Worm (Caenorhabditis elegans) whole organism, L1 larva: ENCODE data around the gene dsh-1.

ENCODE experiments used
- ama-1 ChIP-seq: fragments of 150-350 bp; optimal IDR thresholded peaks from 2 replicates; lab custom pipeline; 2014
- efl-3 ChIP-seq: fragments of 200-800 bp; sonication (Bioruptor generic); optimal IDR thresholded peaks from 2 replicates; lab custom pipeline; 2018; ENCODE audit warnings: mild to moderate bottlenecking, missing genetic modification characterization, missing compliant biosample characterization
- hlh-17 ChIP-seq: fragments of 200-800 bp; sonication (Bioruptor generic); optimal IDR thresholded peaks from 2 replicates; lab custom pipeline; 2018; ENCODE audit warnings: missing genetic modification characterization, mild to moderate bottlenecking, missing compliant biosample characterization, moderate library complexity, borderline replicate concordance
- jun-1 ChIP-seq: fragments of 150-350 bp; optimal IDR thresholded peaks from 2 replicates; lab custom pipeline; 2014; ENCODE audit warnings: missing biosample characterization, missing genetic modification reagents, missing genetic modification characterization
- lsy-2 ChIP-seq, 2 experiments: fragments of 150-350 bp; optimal IDR thresholded peaks; 2 replicates each; lab custom pipeline; 2014; ENCODE audit warnings: missing biosample characterization in 2 of 2, missing genetic modification characterization in 2 of 2
- nhr-11 ChIP-seq: fragments of 150-350 bp; optimal IDR thresholded peaks from 2 replicates; lab custom pipeline; 2014; ENCODE audit warnings: missing biosample characterization, missing genetic modification characterization
- nhr-77 ChIP-seq: fragments of 150-350 bp; optimal IDR thresholded peaks from 2 replicates; lab custom pipeline; 2014; ENCODE audit warnings: missing biosample characterization, missing genetic modification characterization
- nhr-84 ChIP-seq: sonication (generic microtip); optimal IDR thresholded peaks from 2 replicates; lab custom pipeline; 2017; ENCODE audit warnings: missing biosample characterization, missing genetic modification characterization
- pax-3 ChIP-seq: fragments of 200-800 bp; sonication (Bioruptor generic); optimal IDR thresholded peaks from 2 replicates; lab custom pipeline; 2018; ENCODE audit warnings: mild to moderate bottlenecking, missing genetic modification characterization, moderate library complexity, missing compliant biosample characterization
- swsn-7 ChIP-seq: sonication (generic microtip); optimal IDR thresholded peaks from 2 replicates; lab custom pipeline; 2016; ENCODE audit warnings: missing genetic modification characterization, missing compliant biosample characterization
- unc-62 ChIP-seq: fragments of 150-350 bp; optimal IDR thresholded peaks from 2 replicates; lab custom pipeline; 2014; ENCODE audit warnings: missing biosample characterization, missing genetic modification reagents, missing genetic modification characterization
- zag-1 ChIP-seq: fragments of 150-350 bp; optimal IDR thresholded peaks from 2 replicates; lab custom pipeline; 2014; ENCODE audit warnings: missing biosample characterization, missing genetic modification characterization
- ztf-4 ChIP-seq: fragments of 150-350 bp; optimal IDR thresholded peaks from 2 replicates; lab custom pipeline; 2014; ENCODE audit warnings: missing biosample characterization, missing genetic modification characterization

DNA sequence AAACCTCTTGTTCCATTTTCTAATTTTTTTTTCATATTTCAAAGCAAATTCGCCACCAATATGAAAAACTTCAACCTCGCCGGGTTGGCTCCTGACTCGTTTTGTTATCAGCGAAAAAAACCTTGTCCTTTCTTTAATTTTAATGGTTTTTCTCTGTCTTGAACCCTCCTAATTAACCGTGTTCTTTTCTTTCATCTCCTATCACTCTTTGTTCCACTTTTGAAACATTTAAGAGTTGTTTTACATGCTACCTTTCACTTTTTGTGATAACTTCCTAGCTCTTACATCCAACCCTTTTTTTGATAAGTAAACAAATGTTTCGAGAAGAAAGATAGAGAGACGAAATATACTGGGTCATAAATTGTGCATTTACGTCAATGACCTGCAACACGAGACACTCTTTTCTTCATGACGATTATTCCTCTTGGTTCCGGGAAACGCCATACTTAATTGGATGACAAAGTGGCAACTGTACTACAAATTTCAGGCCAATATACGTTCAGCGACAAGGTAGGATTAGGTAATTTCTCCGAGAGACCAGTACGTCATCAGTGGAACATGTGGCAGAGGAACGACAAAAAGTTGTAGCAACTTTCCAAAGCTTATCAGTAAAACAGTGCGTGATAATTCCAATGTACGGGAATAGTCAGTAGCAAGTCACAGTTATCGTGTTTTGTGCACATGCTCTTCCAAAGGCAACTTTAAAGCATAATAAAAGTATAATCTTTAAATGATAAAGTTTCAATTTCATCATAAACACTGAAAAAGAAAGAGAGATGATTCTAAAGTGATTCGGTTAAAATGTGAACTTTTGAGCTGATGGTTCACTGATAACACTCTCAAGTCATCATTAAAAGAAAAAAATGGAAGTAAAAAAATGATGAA, 40.3 kb downstream of the dsh-1 start:
- TF ChIP-seq nhr-77 (tag; lab: Kevin White, UChicago) = no peak
- no peak for TF ChIP-seq zag-1 (tag; lab: Kevin White, UChicago)
- TF ChIP-seq efl-3 (GFP tag; lab: Kevin White, UChicago) = no peak
- no peak for TF ChIP-seq ztf-4 (tag; lab: Kevin White, UChicago)
- no peak for TF ChIP-seq ama-1 (lab: Kevin White, UChicago)
- no peak for TF ChIP-seq jun-1 (tag; lab: Kevin White, UChicago)
- no peak for TF ChIP-seq swsn-7
- TF ChIP-seq hlh-17 (GFP tag; lab: Kevin White, UChicago) = no peak
- TF ChIP-seq nhr-11 (tag; lab: Kevin White, UChicago) = no peak
- no peak for TF ChIP-seq lsy-2 (tag; optimal IDR thresholded peaks at IDR 0.05; lab: Kevin White, UChicago)
- no peak for TF ChIP-seq pax-3 (tag; lab: Kevin White, UChicago)
- TF ChIP-seq unc-62 (GFP tag; lab: Kevin White, UChicago) = no peak
- TF ChIP-seq nhr-84 = no peak
